Worm (Caenorhabditis elegans): Measurements from ENCODE around the gene fbxa-138.

fbxa-138 gene

ce11 chrIII:1384092-1384491, at the start of gene fbxa-138, which contains the start of gene Y82E9BR.5:
fbxa-138 (minus strand) TSS chrIII:1384252.
Y82E9BR.5 (plus strand) TSS chrIII:1384370.
- no peak for TF ChIP-seq nhr-237 (tag; optimal IDR thresholded peaks at IDR 0.05)
- no peak for TF ChIP-seq lsy-2 (tag; optimal IDR thresholded peaks at IDR 0.05)
- TF ChIP-seq snpc-4 (tag; optimal IDR thresholded peaks at IDR 0.05) = no peak
- no peak for TF ChIP-seq elt-3 (tag; optimal IDR thresholded peaks at IDR 0.05)
- no peak for TF ChIP-seq ces-1 (GFP tag; optimal IDR thresholded peaks at IDR 0.05)
- no peak for TF ChIP-seq unc-120 (tag; optimal IDR thresholded peaks at IDR 0.05; ENCODE audit: poor library complexity, severe bottlenecking)
- TF ChIP-seq ham-2 (GFP tag; optimal IDR thresholded peaks at IDR 0.05) = no peak
- no peak for TF ChIP-seq cnd-1 (tag; optimal IDR thresholded peaks at IDR 0.05)
- no peak for TF ChIP-seq elt-1 (tag; optimal IDR thresholded peaks at IDR 0.05; ENCODE audit: borderline replicate concordance, insufficient read depth)
- no peak for TF ChIP-seq nhr-28 (tag; optimal IDR thresholded peaks at IDR 0.05)
- TF ChIP-seq zip-8 (tag; optimal IDR thresholded peaks at IDR 0.05) = no peak
- TF ChIP-seq bed-3 (GFP tag; optimal IDR thresholded peaks at IDR 0.05) = no peak
- TF ChIP-seq nhr-76 (tag; optimal IDR thresholded peaks at IDR 0.05) = no peak
- TF ChIP-seq ztf-11 (tag; optimal IDR thresholded peaks at IDR 0.05) = no peak

ce11 chrIII:1429920-1430437, 45.9 kb upstream of the fbxa-138 start:
- TF ChIP-seq nhr-2 (tag; optimal IDR thresholded peaks at IDR 0.05) (no peak), ces-1 (GFP tag; optimal IDR thresholded peaks at IDR 0.05) (peak; percentile 22)

ce11 chrIII:1429275-1429674, 45.2 kb upstream of the fbxa-138 start:
- TF ChIP-seq mab-5 (tag; optimal IDR thresholded peaks at IDR 0.05) (no peak), zip-8 (tag; optimal IDR thresholded peaks at IDR 0.05) (no peak), lin-13 (tag; optimal IDR thresholded peaks at IDR 0.05) (no peak), nhr-2 (tag; optimal IDR thresholded peaks at IDR 0.05) (no peak), unc-120 (tag; optimal IDR thresholded peaks at IDR 0.05; ENCODE audit: poor library complexity, severe bottlenecking) (no peak), flh-1 (GFP tag; optimal IDR thresholded peaks at IDR 0.05) (no peak), ceh-39 (tag; optimal IDR thresholded peaks at IDR 0.05) (no peak)

ce11 chrIII:1428448-1428847, 44.4 kb upstream of the fbxa-138 start:
- TF ChIP-seq nhr-76 (tag; optimal IDR thresholded peaks at IDR 0.05) (no peak), sem-2 (GFP tag; optimal IDR thresholded peaks at IDR 0.05) (no peak), ceh-39 (tag; optimal IDR thresholded peaks at IDR 0.05) (no peak), drap-1 (GFP tag; optimal IDR thresholded peaks at IDR 0.05) (no peak), bed-3 (GFP tag; optimal IDR thresholded peaks at IDR 0.05) (no peak)

- TF ChIP-seq drap-1 (GFP tag; optimal IDR thresholded peaks at IDR 0.05) (no peak), ceh-39 (tag; optimal IDR thresholded peaks at IDR 0.05) (no peak), mep-1 (tag; optimal IDR thresholded peaks at IDR 0.05) (no peak), lin-32 (GFP tag; optimal IDR thresholded peaks at IDR 0.05) (no peak), tbx-8 (GFP tag; optimal IDR thresholded peaks at IDR 0.05) (no peak), mab-5 (tag; optimal IDR thresholded peaks at IDR 0.05) (no peak), nhr-28 (tag; optimal IDR thresholded peaks at IDR 0.05) (no peak), M03D4.4 (tag; optimal IDR thresholded peaks at IDR 0.05) (no peak), unc-120 (tag; optimal IDR thresholded peaks at IDR 0.05; ENCODE audit: poor library complexity, severe bottlenecking) (no peak), unc-39 (tag; optimal IDR thresholded peaks at IDR 0.05) (no peak)
These were observed 43.1 kb upstream of the fbxa-138 start, which contains the start of gene lelo-2 for ce11 chrIII:1427126-1427525. lelo-2 (minus strand) TSS chrIII:1427226.

ce11 chrIII:1424305-1424704, 40.3 kb upstream of the fbxa-138 start:
- no peak for TF ChIP-seq nhr-2 (tag; optimal IDR thresholded peaks at IDR 0.05)
- TF ChIP-seq elt-3 (tag; optimal IDR thresholded peaks at IDR 0.05) = no peak
- TF ChIP-seq unc-62 (GFP tag; optimal IDR thresholded peaks at IDR 0.05) = no peak
- TF ChIP-seq nhr-76 (tag; optimal IDR thresholded peaks at IDR 0.05) = no peak
- TF ChIP-seq nhr-28 (tag; optimal IDR thresholded peaks at IDR 0.05) = no peak
- TF ChIP-seq sptf-1 (tag; optimal IDR thresholded peaks at IDR 0.05) = peak; percentile 85
- no peak for TF ChIP-seq snpc-4 (tag; optimal IDR thresholded peaks at IDR 0.05)
- no peak for TF ChIP-seq mep-1 (tag; optimal IDR thresholded peaks at IDR 0.05)
- peak; percentile 23 for TF ChIP-seq M03D4.4 (tag; optimal IDR thresholded peaks at IDR 0.05)
- TF ChIP-seq mls-2 (tag; optimal IDR thresholded peaks at IDR 0.05) = peak; percentile 80
- peak; percentile 74 for TF ChIP-seq drap-1 (GFP tag; optimal IDR thresholded peaks at IDR 0.05)
- no peak for TF ChIP-seq mab-5 (tag; optimal IDR thresholded peaks at IDR 0.05)
- no peak for TF ChIP-seq lin-32 (GFP tag; optimal IDR thresholded peaks at IDR 0.05)
- peak; percentile 20 for TF ChIP-seq tbx-8 (GFP tag; optimal IDR thresholded peaks at IDR 0.05)
- TF ChIP-seq sem-2 (GFP tag; optimal IDR thresholded peaks at IDR 0.05) = peak; percentile 46
- no peak for TF ChIP-seq elt-1 (tag; optimal IDR thresholded peaks at IDR 0.05; ENCODE audit: borderline replicate concordance, insufficient read depth)
- no peak for TF ChIP-seq ztf-11 (tag; optimal IDR thresholded peaks at IDR 0.05)
- peak; percentile 36 for TF ChIP-seq cnd-1 (tag; optimal IDR thresholded peaks at IDR 0.05)
- TF ChIP-seq flh-1 (GFP tag; optimal IDR thresholded peaks at IDR 0.05) = peak; percentile 30
- TF ChIP-seq ceh-83 (GFP tag; optimal IDR thresholded peaks at IDR 0.05) = peak; percentile 62
- peak; percentile 7 for TF ChIP-seq ces-1 (GFP tag; optimal IDR thresholded peaks at IDR 0.05)
- TF ChIP-seq lin-13 (tag; optimal IDR thresholded peaks at IDR 0.05) = peak; percentile 32
- peak; percentile 20 for TF ChIP-seq unc-120 (tag; optimal IDR thresholded peaks at IDR 0.05; ENCODE audit: poor library complexity, severe bottlenecking)
- TF ChIP-seq blmp-1 (tag; optimal IDR thresholded peaks at IDR 0.05) = no peak
- peak; percentile 51 for TF ChIP-seq bed-3 (GFP tag; optimal IDR thresholded peaks at IDR 0.05)
- no peak for TF ChIP-seq nhr-12 (tag; optimal IDR thresholded peaks at IDR 0.05)
- TF ChIP-seq ceh-39 (tag; optimal IDR thresholded peaks at IDR 0.05) = no peak
- no peak for TF ChIP-seq zip-8 (tag; optimal IDR thresholded peaks at IDR 0.05)
- TF ChIP-seq hlh-1 (tag; optimal IDR thresholded peaks at IDR 0.05) = no peak
- TF ChIP-seq pha-4 (tag; optimal IDR thresholded peaks at IDR 0.05) = no peak
- peak; percentile 14 for TF ChIP-seq ceh-43 (GFP tag; optimal IDR thresholded peaks at IDR 0.05)
- TF ChIP-seq lsy-2 (tag; optimal IDR thresholded peaks at IDR 0.05) = peak; percentile 63
- TF ChIP-seq nhr-237 (tag; optimal IDR thresholded peaks at IDR 0.05) = no peak
